Worm (Caenorhabditis elegans) whole organism, L3 larva: Measurements from ENCODE around the gene rsd-2.

Source experiments
- ama-1 ChIP-seq: fragments of 150-350 bp; optimal IDR thresholded peaks from 2 replicates; lab custom pipeline; 2018
- daf-12 ChIP-seq: fragments of 150-350 bp; optimal IDR thresholded peaks from 2 replicates; lab custom pipeline; 2014; ENCODE audit warnings: missing biosample characterization, missing genetic modification reagents, missing genetic modification characterization
- elt-1 ChIP-seq: fragments of 150-350 bp; optimal IDR thresholded peaks from 2 replicates; lab custom pipeline; 2014; ENCODE audit warnings: missing biosample characterization, missing genetic modification characterization
- nhr-237 ChIP-seq: fragments of 150-350 bp; optimal IDR thresholded peaks from 2 replicates; lab custom pipeline; 2014; ENCODE audit warnings: missing biosample characterization, missing genetic modification characterization
- nhr-25 ChIP-seq: sonication (generic microtip); optimal IDR thresholded peaks from 2 replicates; lab custom pipeline; 2017; ENCODE audit warnings: missing biosample characterization, missing genetic modification characterization
- skn-1 ChIP-seq: fragments of 150-350 bp; optimal IDR thresholded peaks from 2 replicates; lab custom pipeline; 2014; ENCODE audit warnings: missing biosample characterization, missing genetic modification characterization
- unc-39 ChIP-seq: sonication (generic microtip); optimal IDR thresholded peaks from 4 replicates; lab custom pipeline; 2017; ENCODE audit warnings: missing biosample characterization, missing genetic modification characterization

ce11 chrIV:13508924-13509323 is 31.1 kb downstream of the rsd-2 start, which contains the start of gene afmd-2:
- TF ChIP-seq ama-1 (lab: Kevin White, UChicago) (no peak), elt-1 (no peak), daf-12 (tag; lab: Kevin White, UChicago) (no peak), unc-39 (tag; lab: Kevin White, UChicago) (no peak), nhr-237 (tag; lab: Kevin White, UChicago) (no peak), skn-1 (tag; lab: Kevin White, UChicago) (no peak), nhr-25 (tag; lab: Kevin White, UChicago) (no peak)
